Worm (Caenorhabditis elegans) whole organism, L4 larva: Measurements from ENCODE around the gene gln-5.
A peak's percentile ranks its signal among the peaks of the same experiment; 100 is the strongest.

Experiments used
- F10B5.3 ChIP-seq: sonication (generic microtip); optimal IDR thresholded peaks from 2 replicates; lab custom pipeline; 2016; ENCODE audit warnings: mild to moderate bottlenecking, missing genetic modification characterization, missing compliant biosample characterization
- F26F4.8 ChIP-seq: fragments of 200-800 bp; sonication (Bioruptor generic); conservative IDR thresholded peaks from 2 replicates; pipeline ENCODE4 v1.3.6; 2022; ENCODE audit warnings: missing genetic modification characterization, missing compliant biosample characterization
- F37D6.2 ChIP-seq: sonication (generic microtip); optimal IDR thresholded peaks from 2 replicates; lab custom pipeline; 2016; ENCODE audit warnings: mild to moderate bottlenecking, missing genetic modification characterization, missing compliant biosample characterization
- Y48G9A.11 ChIP-seq: fragments of 200-800 bp; sonication (Bioruptor generic); IDR thresholded peaks from 2 replicates; pipeline ENCODE4 v1.3.6; 2022; ENCODE audit warnings: missing genetic modification reagents, missing genetic modification characterization, missing compliant biosample characterization
- ZK546.5 ChIP-seq, 2 experiments: sonication (generic microtip); optimal IDR thresholded peaks; 2 replicates each; lab custom pipeline; 2017; ENCODE audit warnings: missing biosample characterization in 2 of 2, missing genetic modification characterization in 2 of 2
- aha-1 ChIP-seq: fragments of 150-350 bp; peaks from one replicate; lab custom pipeline; 2014; ENCODE audit warnings: missing biosample characterization, missing genetic modification characterization
- ama-1 ChIP-seq: fragments of 150-350 bp; optimal IDR thresholded peaks from 2 replicates; lab custom pipeline; 2014; ENCODE audit warnings: inconsistent platforms, mixed read lengths
- ceh-28 ChIP-seq: fragments of 150-350 bp; optimal IDR thresholded peaks from 2 replicates; lab custom pipeline; 2014; ENCODE audit warnings: missing biosample characterization, missing genetic modification reagents, missing genetic modification characterization
- ceh-32 ChIP-seq: sonication (generic microtip); optimal IDR thresholded peaks from 2 replicates; lab custom pipeline; 2016; ENCODE audit warnings: mild to moderate bottlenecking, missing genetic modification characterization, missing compliant biosample characterization; ENCODE audit not compliant: poor library complexity
- ceh-62 ChIP-seq: sonication (generic microtip); optimal IDR thresholded peaks from 2 replicates; lab custom pipeline; 2017; ENCODE audit warnings: missing biosample characterization, missing genetic modification characterization
- ces-1 ChIP-seq: fragments of 150-350 bp; sonication (generic microtip); optimal IDR thresholded peaks from 4 replicates; lab custom pipeline; 2014; ENCODE audit warnings: missing biosample characterization, missing genetic modification reagents, missing genetic modification characterization
- cey-2 ChIP-seq: sonication (generic microtip); optimal IDR thresholded peaks from 3 replicates; lab custom pipeline; 2017; ENCODE audit warnings: missing genetic modification characterization, mild to moderate bottlenecking, missing compliant biosample characterization, antibody characterized with exemption, borderline replicate concordance; ENCODE audit not compliant: insufficient read depth
- ctbp-1 ChIP-seq: fragments of 200-800 bp; sonication (Bioruptor generic); IDR thresholded peaks from 2 replicates; pipeline ENCODE4 v1.3.6; 2022; ENCODE audit warnings: missing genetic modification reagents, missing genetic modification characterization, missing compliant biosample characterization
- daf-19 ChIP-seq: fragments of 200-800 bp; sonication (Bioruptor generic); conservative IDR thresholded peaks from 2 replicates; pipeline ENCODE4 v1.3.6; 2022; ENCODE audit warnings: missing genetic modification characterization, missing compliant biosample characterization
- daf-8 ChIP-seq: fragments of 200-800 bp; sonication (Bioruptor generic); IDR thresholded peaks from 2 replicates; pipeline ENCODE4 v1.3.6; 2022; ENCODE audit warnings: missing genetic modification characterization, missing compliant biosample characterization
- dmd-6 ChIP-seq: fragments of 200-800 bp; sonication (Bioruptor generic); IDR thresholded peaks from 2 replicates; pipeline ENCODE4 v1.3.6; 2022; ENCODE audit warnings: missing genetic modification reagents, missing genetic modification characterization, missing compliant biosample characterization
- dve-1 ChIP-seq: sonication (generic microtip); optimal IDR thresholded peaks from 2 replicates; lab custom pipeline; 2017; ENCODE audit warnings: antibody characterized with exemption, mild to moderate bottlenecking, missing genetic modification characterization, missing compliant biosample characterization; ENCODE audit not compliant: insufficient read depth
- fos-1 ChIP-seq: fragments of 150-350 bp; optimal IDR thresholded peaks from 2 replicates; lab custom pipeline; 2014; ENCODE audit warnings: missing biosample characterization, missing genetic modification characterization
- gei-8 ChIP-seq: fragments of 200-800 bp; sonication (Bioruptor generic); optimal IDR thresholded peaks from 2 replicates; lab custom pipeline; 2018; ENCODE audit warnings: mild to moderate bottlenecking, missing genetic modification characterization, missing compliant biosample characterization
- hlh-30 ChIP-seq: sonication (generic microtip); optimal IDR thresholded peaks from 2 replicates; lab custom pipeline; 2017; ENCODE audit warnings: antibody characterized with exemption, mild to moderate bottlenecking, missing genetic modification characterization, missing compliant biosample characterization; ENCODE audit not compliant: insufficient read depth
- lin-15B ChIP-seq: fragments of 150-350 bp; sonication (generic microtip); optimal IDR thresholded peaks from 3 replicates; lab custom pipeline; 2014; ENCODE audit warnings: missing biosample characterization, missing genetic modification characterization
- lin-29 ChIP-seq: fragments of 200-800 bp; sonication (Bioruptor generic); IDR thresholded peaks from 2 replicates; pipeline ENCODE4 v1.3.6; 2022; ENCODE audit warnings: missing genetic modification reagents, missing genetic modification characterization, missing compliant biosample characterization
- lsy-2 ChIP-seq, 2 experiments: fragments of 150-350 bp in 1 of 2; sonication (generic microtip) in 1 of 2; optimal IDR thresholded peaks; 2 replicates each; lab custom pipeline; 2014 to 2017; ENCODE audit warnings: missing biosample characterization in 2 of 2, missing genetic modification characterization in 2 of 2
- madf-9 ChIP-seq: fragments of 200-800 bp; sonication (Bioruptor generic); conservative IDR thresholded peaks from 2 replicates; pipeline ENCODE4 v1.3.6; 2022; ENCODE audit warnings: missing genetic modification reagents, missing genetic modification characterization, missing compliant biosample characterization
- mes-2 ChIP-seq: sonication (generic microtip); optimal IDR thresholded peaks from 2 replicates; lab custom pipeline; 2016; ENCODE audit warnings: missing genotype, mild to moderate bottlenecking, missing genetic modification characterization, missing compliant biosample characterization; ENCODE audit not compliant: poor library complexity, severe bottlenecking
- mxl-2 ChIP-seq: fragments of 200-800 bp; sonication (Bioruptor generic); conservative IDR thresholded peaks from 2 replicates; pipeline ENCODE4 v1.3.6; 2022; ENCODE audit warnings: missing genetic modification reagents, missing genetic modification characterization, missing compliant biosample characterization
- nhr-10 ChIP-seq: fragments of 150-350 bp; optimal IDR thresholded peaks from 2 replicates; lab custom pipeline; 2014; ENCODE audit warnings: missing biosample characterization, missing genetic modification characterization
- nhr-237 ChIP-seq: sonication (generic microtip); optimal IDR thresholded peaks from 2 replicates; lab custom pipeline; 2017; ENCODE audit warnings: missing biosample characterization, missing genetic modification characterization
- nhr-25 ChIP-seq: sonication (generic microtip); optimal IDR thresholded peaks from 2 replicates; lab custom pipeline; 2017; ENCODE audit warnings: missing genetic modification characterization, mild to moderate bottlenecking, missing compliant biosample characterization, antibody characterized with exemption, moderate library complexity, borderline replicate concordance; ENCODE audit not compliant: insufficient read depth
- nhr-6 ChIP-seq: fragments of 150-350 bp; optimal IDR thresholded peaks from 2 replicates; lab custom pipeline; 2014; ENCODE audit warnings: missing biosample characterization, missing genetic modification characterization
- nhr-76 ChIP-seq: fragments of 150-350 bp; optimal IDR thresholded peaks from 2 replicates; lab custom pipeline; 2014; ENCODE audit warnings: missing biosample characterization, missing genetic modification characterization
- pqm-1 ChIP-seq: sonication (generic microtip); optimal IDR thresholded peaks from 2 replicates; lab custom pipeline; 2017; ENCODE audit warnings: missing biosample characterization, missing genetic modification characterization
- rbr-2 ChIP-seq: sonication (generic microtip); optimal IDR thresholded peaks from 2 replicates; lab custom pipeline; 2016; ENCODE audit warnings: missing genotype, missing genetic modification characterization, missing compliant biosample characterization
- skn-1 ChIP-seq: fragments of 150-350 bp; optimal IDR thresholded peaks from 2 replicates; lab custom pipeline; 2014; ENCODE audit warnings: missing biosample characterization, missing genetic modification characterization
- snpc-1.2 ChIP-seq: fragments of 200-800 bp; sonication (Bioruptor generic); IDR thresholded peaks from 2 replicates; pipeline ENCODE4 v1.3.6; 2022; ENCODE audit warnings: missing genetic modification reagents, missing genetic modification characterization, missing compliant biosample characterization
- tra-1 ChIP-seq: fragments of 200-800 bp; sonication (Bioruptor generic); IDR thresholded peaks from 2 replicates; pipeline ENCODE4 v1.3.6; 2022; ENCODE audit warnings: missing genetic modification reagents, missing genetic modification characterization, missing compliant biosample characterization
- unc-62 ChIP-seq, 3 experiments: fragments of 150-350 bp in 1 of 3; sonication (generic microtip); optimal IDR thresholded peaks in 2 of 3; peaks in 1 of 3; 1 replicate in 1 of 3; 2 replicates in 2 of 3; lab custom pipeline; 2014 to 2017; ENCODE audit warnings: missing biosample characterization in 3 of 3, missing genetic modification characterization in 3 of 3, missing genetic modification reagents in 3 of 3, missing genotype in 1 of 3
- ztf-11 ChIP-seq: fragments of 150-350 bp; optimal IDR thresholded peaks from 2 replicates; lab custom pipeline; 2014; ENCODE audit warnings: missing biosample characterization, missing genetic modification characterization

gln-5 gene

ce11 chrIV:17280441-17280939 lies 7.0 kb upstream of the gln-5 start:
- TF ChIP-seq fos-1 (tag; lab: Kevin White, UChicago), result no peak
- no peak for TF ChIP-seq madf-9 (GFP tag; lab: Robert Waterston, UW)
- no peak for TF ChIP-seq aha-1 (tag; lab: Kevin White, UChicago)
- no peak for TF ChIP-seq cey-2 (tag; lab: Kevin White, UChicago)
- no peak for TF ChIP-seq ceh-62 (tag; lab: Kevin White, UChicago)
- TF ChIP-seq rbr-2, result peak; percentile 17
- TF ChIP-seq lsy-2 (tag; optimal IDR thresholded peaks at IDR 0.05; lab: Kevin White, UChicago), result no peak
- TF ChIP-seq mxl-2 (GFP tag; lab: Robert Waterston, UW), result no peak
- no peak for TF ChIP-seq ceh-28 (tag; lab: Kevin White, UChicago)
- no peak for TF ChIP-seq daf-8 (GFP tag; lab: Robert Waterston, UW)
- no peak for TF ChIP-seq ceh-32 (tag; lab: Kevin White, UChicago)
- TF ChIP-seq nhr-6 (tag; lab: Kevin White, UChicago), result no peak
- no peak for TF ChIP-seq nhr-10
- no peak for TF ChIP-seq skn-1 (tag; lab: Kevin White, UChicago)
- peak; percentile 75 for TF ChIP-seq ama-1 (lab: Kevin White, UChicago)
- TF ChIP-seq F37D6.2, result no peak
- no peak for TF ChIP-seq pqm-1 (tag; lab: Kevin White, UChicago)
- TF ChIP-seq ztf-11 (tag; lab: Kevin White, UChicago), result no peak
- TF ChIP-seq ces-1 (GFP tag; lab: Kevin White, UChicago), result no peak
- no peak for TF ChIP-seq nhr-237
- no peak for TF ChIP-seq nhr-25 (tag; lab: Kevin White, UChicago)
- TF ChIP-seq gei-8 (GFP tag; lab: Kevin White, UChicago), result no peak
- 0 out of 2 replicates have a peak, but pooled peaks have one; percentile 6 for TF ChIP-seq daf-19 (GFP tag; lab: Robert Waterston, UW)
- TF ChIP-seq Y48G9A.11 (GFP tag; lab: Robert Waterston, UW), result no peak
- TF ChIP-seq tra-1 (GFP tag; lab: Robert Waterston, UW), result no peak
- TF ChIP-seq ctbp-1 (GFP tag; lab: Robert Waterston, UW), result no peak
- no peak for TF ChIP-seq snpc-1.2 (GFP tag; lab: Robert Waterston, UW)
- TF ChIP-seq unc-62 (GFP tag; optimal IDR thresholded peaks at IDR 0.05 in 1 of 2; lab: Kevin White, UChicago), result no peak
- TF ChIP-seq unc-62 (tag; optimal IDR thresholded peaks at IDR 0.05; lab: Kevin White, UChicago), result no peak
- peak; percentile 22 for TF ChIP-seq mes-2 (tag; lab: Kevin White, UChicago)
- no peak for TF ChIP-seq ZK546.5 (tag; optimal IDR thresholded peaks at IDR 0.05; lab: Kevin White, UChicago)
- TF ChIP-seq hlh-30 (tag; lab: Kevin White, UChicago), result peak; percentile 1
- no peak for TF ChIP-seq dve-1
- no peak for TF ChIP-seq lin-29 (GFP tag; lab: Robert Waterston, UW)
- no peak for TF ChIP-seq lin-15B (tag; lab: Kevin White, UChicago)
- peak; percentile 13; the same call in 1 of the 2 replicates for TF ChIP-seq dmd-6 (GFP tag; lab: Robert Waterston, UW)
- TF ChIP-seq F26F4.8 (GFP tag; lab: Robert Waterston, UW), result 0 out of 2 replicates have a peak, but pooled peaks have one; percentile 5
- TF ChIP-seq nhr-76 (tag; lab: Kevin White, UChicago), result no peak
- no peak for TF ChIP-seq F10B5.3
